Fruit fly (Drosophila melanogaster) whole organism, wandering third instar larva: ENCODE measurements around the gene CG5521.
A peak's percentile ranks its signal among the peaks of the same experiment; 100 is the strongest.

Experiments used
- Dif ChIP-seq: fragments of 200-275, 200-300 bp; sonication (Bioruptor generic); optimal IDR thresholded peaks from 2 replicates; lab custom pipeline; 2018; ENCODE audit warnings: missing biosample characterization, missing genetic modification characterization; ENCODE audit not compliant: partially characterized antibody
- HLH106 ChIP-seq: fragments of 200-800 bp; optimal IDR thresholded peaks from 3 replicates; lab custom pipeline; 2019; ENCODE audit warnings: missing biosample characterization, mild to moderate bottlenecking, missing genetic modification characterization, moderate library complexity
- pan ChIP-seq: fragments of >200 bp; optimal IDR thresholded peaks from 2 replicates; lab custom pipeline; 2017
- usp ChIP-seq: fragments of >200 bp; optimal IDR thresholded peaks from 2 replicates; lab custom pipeline; 2017; ENCODE audit warnings: missing biosample characterization, missing genetic modification characterization

DNA sequence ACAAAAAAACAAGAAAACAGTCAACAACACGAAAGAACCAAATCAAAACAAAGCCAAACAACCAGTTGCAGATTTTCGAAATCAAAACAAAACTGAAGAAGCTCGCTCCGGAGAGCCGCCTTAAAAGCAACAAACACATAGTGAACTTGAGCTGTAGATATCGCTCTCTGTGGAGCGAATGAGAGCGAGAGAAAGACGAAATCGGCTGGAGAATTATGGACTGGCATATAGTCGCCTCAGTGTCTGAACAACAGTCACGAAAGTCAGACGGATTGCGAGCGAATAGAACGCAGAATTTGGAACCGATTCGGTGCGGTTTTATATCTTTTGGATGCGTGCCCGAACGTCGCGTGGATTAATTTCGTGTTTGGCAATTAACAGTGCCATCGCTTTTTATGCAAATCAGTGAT is 13.6 kb downstream of the CG5521 start:
- TF ChIP-seq Dif (peak; percentile 96), HLH106 (tag; lab: Kevin White, UChicago) (no peak), usp (no peak), pan (no peak)
